Worm (Caenorhabditis elegans) whole organism, L4 larva: ENCODE measurements around the gene C03B1.4.

Source experiments
- R02D3.7 ChIP-seq: fragments of 150-350 bp; sonication (generic microtip); optimal IDR thresholded peaks from 3 replicates; lab custom pipeline; 2014; ENCODE audit warnings: missing biosample characterization, missing genetic modification characterization
- aha-1 ChIP-seq: fragments of 150-350 bp; peaks from one replicate; lab custom pipeline; 2014; ENCODE audit warnings: missing biosample characterization, missing genetic modification characterization
- ama-1 ChIP-seq: fragments of 150-350 bp; optimal IDR thresholded peaks from 2 replicates; lab custom pipeline; 2014; ENCODE audit warnings: inconsistent platforms, mixed read lengths
- attf-4 ChIP-seq: sonication (generic microtip); optimal IDR thresholded peaks from 3 replicates; lab custom pipeline; 2017; ENCODE audit warnings: missing biosample characterization, missing genetic modification characterization
- ceh-82 ChIP-seq: sonication (generic microtip); optimal IDR thresholded peaks from 2 replicates; lab custom pipeline; 2017; ENCODE audit warnings: missing biosample characterization, missing genetic modification characterization
- egl-27 ChIP-seq: sonication (generic microtip); optimal IDR thresholded peaks from 3 replicates; lab custom pipeline; 2017; ENCODE audit warnings: missing biosample characterization, missing genetic modification reagents, missing genetic modification characterization
- lin-1 ChIP-seq: fragments of 200-800 bp; sonication (Bioruptor generic); IDR thresholded peaks from 2 replicates; pipeline ENCODE4 v1.3.6; 2022; ENCODE audit warnings: missing genetic modification reagents, missing genetic modification characterization, missing compliant biosample characterization
- lin-29 ChIP-seq: fragments of 200-800 bp; sonication (Bioruptor generic); IDR thresholded peaks from 2 replicates; pipeline ENCODE4 v1.3.6; 2022; ENCODE audit warnings: missing genetic modification reagents, missing genetic modification characterization, missing compliant biosample characterization
- lin-38 ChIP-seq: fragments of 200-800 bp; sonication (Bioruptor generic); IDR thresholded peaks from 2 replicates; pipeline ENCODE4 v1.3.6; 2022; ENCODE audit warnings: missing genetic modification reagents, missing genetic modification characterization, missing compliant biosample characterization
- lin-39 ChIP-seq: fragments of 150-350 bp; optimal IDR thresholded peaks from 2 replicates; lab custom pipeline; 2014; ENCODE audit warnings: missing biosample characterization, missing genetic modification reagents, missing genetic modification characterization
- mep-1 ChIP-seq: fragments of 150-350 bp; sonication (generic microtip); optimal IDR thresholded peaks from 3 replicates; lab custom pipeline; 2014; ENCODE audit warnings: missing biosample characterization, missing genetic modification characterization
- unc-62 ChIP-seq, 3 experiments: fragments of 150-350 bp in 1 of 3; sonication (generic microtip); optimal IDR thresholded peaks in 2 of 3; peaks in 1 of 3; 1 replicate in 1 of 3; 2 replicates in 2 of 3; lab custom pipeline; 2014 to 2017; ENCODE audit warnings: missing biosample characterization in 3 of 3, missing genetic modification characterization in 3 of 3, missing genetic modification reagents in 3 of 3, missing genotype in 1 of 3
- zip-11 ChIP-seq: fragments of 200-800 bp; sonication (Bioruptor generic); IDR thresholded peaks from 2 replicates; pipeline ENCODE4 v1.3.6; 2022; ENCODE audit warnings: missing genetic modification characterization, missing compliant biosample characterization

DNA sequence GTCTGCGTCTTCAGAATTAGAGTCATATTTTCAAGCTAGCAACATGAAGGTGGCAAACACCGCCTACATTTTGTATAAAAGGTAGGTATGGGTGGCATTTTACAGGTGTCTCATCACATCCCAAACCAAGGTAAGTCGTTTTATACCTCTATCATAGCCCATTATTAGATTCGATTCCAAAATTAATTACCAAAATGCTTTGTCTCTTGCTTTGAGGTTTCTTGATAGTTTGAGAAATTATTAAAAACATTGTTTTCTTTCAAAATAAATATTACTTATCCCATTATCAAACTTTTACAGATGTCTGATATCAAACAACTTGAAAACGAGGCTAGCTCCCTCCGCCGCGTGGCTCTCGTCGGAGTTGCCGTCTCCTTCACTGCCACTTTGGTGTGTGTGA, 38.2 kb upstream of the C03B1.4 start, which contains the start of gene col-168:
- TF ChIP-seq egl-27 (tag; lab: Kevin White, UChicago) (no peak), ceh-82 (no peak), zip-11 (GFP tag; lab: Robert Waterston, UW) (no peak), aha-1 (tag; lab: Kevin White, UChicago) (no peak), lin-38 (GFP tag; lab: Robert Waterston, UW) (no peak), lin-29 (GFP tag; lab: Robert Waterston, UW) (no peak), ama-1 (lab: Kevin White, UChicago) (no peak), unc-62 (GFP tag; optimal IDR thresholded peaks at IDR 0.05 in 1 of 2; lab: Kevin White, UChicago) (no peak), unc-62 (tag; optimal IDR thresholded peaks at IDR 0.05; lab: Kevin White, UChicago) (no peak), R02D3.7 (no peak), mep-1 (no peak), lin-1 (GFP tag; lab: Robert Waterston, UW) (no peak), attf-4 (tag; lab: Kevin White, UChicago) (no peak), lin-39 (tag; lab: Kevin White, UChicago) (no peak)
